Worm (Caenorhabditis elegans) whole organism, young adult: Measurements from ENCODE around the gene W03G1.2.

Experiments
- B0019.2 ChIP-seq: fragments of 200-800 bp; sonication (Bioruptor generic); conservative IDR thresholded peaks from 2 replicates; pipeline ENCODE4 v1.3.6; 2022; ENCODE audit warnings: missing genetic modification reagents, missing genetic modification characterization, missing compliant biosample characterization
- B0261.1 ChIP-seq: sonication (generic microtip); optimal IDR thresholded peaks from 2 replicates; lab custom pipeline; 2016; ENCODE audit warnings: mild to moderate bottlenecking, missing genetic modification characterization, moderate library complexity, missing compliant biosample characterization
- D2030.7 ChIP-seq: fragments of 200-800 bp; sonication (Bioruptor generic); IDR thresholded peaks from 2 replicates; pipeline ENCODE4 v1.3.6; 2022; ENCODE audit warnings: missing genetic modification reagents, missing genetic modification characterization, missing compliant biosample characterization
- F49E8.2 ChIP-seq: sonication (generic microtip); optimal IDR thresholded peaks from 3 replicates; lab custom pipeline; 2017; ENCODE audit warnings: missing genetic modification characterization, mild to moderate bottlenecking, missing compliant biosample characterization, antibody characterized with exemption, moderate library complexity; ENCODE audit not compliant: insufficient read depth
- nhr-27 ChIP-seq: fragments of 200-800 bp; sonication (Bioruptor generic); optimal IDR thresholded peaks from 2 replicates; lab custom pipeline; 2018; ENCODE audit warnings: mild to moderate bottlenecking, missing genetic modification characterization, moderate library complexity, missing compliant biosample characterization

ce11 chrIV:548000-548399 is 23.5 kb downstream of the W03G1.2 start, which contains the start of gene F56A11.4:
- TF ChIP-seq B0019.2 (GFP tag; lab: Robert Waterston, UW) (no peak), nhr-27 (tag; lab: Kevin White, UChicago) (no peak), F49E8.2 (tag; lab: Kevin White, UChicago) (no peak), B0261.1 (tag; lab: Kevin White, UChicago) (no peak), D2030.7 (GFP tag; lab: Robert Waterston, UW) (no peak)
